Worm (Caenorhabditis elegans) whole organism, L4 larva: ENCODE measurements around the gene usp-33.

ENCODE experiments used
- ama-1 ChIP-seq: fragments of 150-350 bp; optimal IDR thresholded peaks from 2 replicates; lab custom pipeline; 2014; ENCODE audit warnings: inconsistent platforms, mixed read lengths
- ceh-28 ChIP-seq: fragments of 150-350 bp; optimal IDR thresholded peaks from 2 replicates; lab custom pipeline; 2014; ENCODE audit warnings: missing biosample characterization, missing genetic modification reagents, missing genetic modification characterization
- dmd-9 ChIP-seq: fragments of 200-800 bp; sonication (Bioruptor generic); IDR thresholded peaks from 2 replicates; pipeline ENCODE4 v1.3.6; 2022; ENCODE audit warnings: missing genetic modification reagents, missing genetic modification characterization, missing compliant biosample characterization
- nhr-25 ChIP-seq: sonication (generic microtip); optimal IDR thresholded peaks from 2 replicates; lab custom pipeline; 2017; ENCODE audit warnings: missing genetic modification characterization, mild to moderate bottlenecking, missing compliant biosample characterization, antibody characterized with exemption, moderate library complexity, borderline replicate concordance; ENCODE audit not compliant: insufficient read depth
- nhr-41 ChIP-seq: fragments of 200-800 bp; sonication (Bioruptor generic); IDR thresholded peaks from 2 replicates; pipeline ENCODE4 v1.3.6; 2022; ENCODE audit warnings: missing genetic modification reagents, missing genetic modification characterization, missing compliant biosample characterization
- pha-4 ChIP-seq, 2 experiments: fragments of 150-350 bp in 1 of 2; fragments of 200-800 bp in 1 of 2; sonication (Bioruptor generic) in 1 of 2; IDR thresholded peaks in 1 of 2; optimal IDR thresholded peaks in 1 of 2; 2 replicates each; pipeline versions ENCODE4 v1.3.6 to Lab custom; 2014 to 2022; ENCODE audit warnings: missing genetic modification characterization in 2 of 2, missing genetic modification reagents in 2 of 2, missing biosample characterization in 1 of 2, missing compliant biosample characterization in 1 of 2

DNA sequence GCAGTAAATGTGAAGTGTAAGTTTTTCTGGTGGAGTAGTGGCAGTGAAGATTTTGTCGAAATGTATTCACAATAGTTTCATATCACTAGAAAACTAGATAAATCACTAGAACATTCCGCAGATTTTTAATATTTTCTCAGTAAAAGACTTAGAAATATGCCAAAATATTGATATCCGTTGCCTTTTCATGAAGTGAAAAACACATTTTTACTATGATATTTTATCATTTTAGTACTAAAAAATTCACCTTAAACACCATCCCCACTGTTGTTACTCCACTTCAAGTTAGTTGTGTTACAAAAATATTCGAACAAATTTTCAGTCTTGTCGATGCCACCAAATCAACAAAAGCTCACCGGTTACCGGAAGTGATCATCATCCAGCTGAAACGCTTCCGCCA, 2.2 kb downstream of the usp-33 start:
- no peak for TF ChIP-seq pha-4 (GFP tag; IDR thresholded peaks at IDR 0.05; lab: Robert Waterston, UW)
- no peak for TF ChIP-seq pha-4 (tag; optimal IDR thresholded peaks at IDR 0.05; lab: Kevin White, UChicago)
- no peak for TF ChIP-seq ama-1 (lab: Kevin White, UChicago)
- no peak for TF ChIP-seq nhr-25 (tag; lab: Kevin White, UChicago)
- no peak for TF ChIP-seq nhr-41 (GFP tag; lab: Robert Waterston, UW)
- TF ChIP-seq ceh-28 (tag; lab: Kevin White, UChicago) = no peak
- no peak for TF ChIP-seq dmd-9 (GFP tag; lab: Robert Waterston, UW)
